Fruit fly (Drosophila melanogaster) S2 (cell line): ENCODE measurements around the gene CG17672.

Source experiments
- CG8478 ChIP-seq: fragments of >200 bp; optimal IDR thresholded peaks from 2 replicates; lab custom pipeline; 2018
- CTCF ChIP-seq, 2 experiments: fragments of >200 bp; optimal IDR thresholded peaks; 2 replicates each; lab custom pipeline; 2018

- TF ChIP-seq CG8478 (lab: Kevin White, UChicago), result no peak
- no peak for TF ChIP-seq CTCF (optimal IDR thresholded peaks at IDR 0.05; lab: Kevin White, UChicago)
Observed at dm6 chr3L:13058429-13058828, 29.7 kb downstream of the CG17672 start.
